Worm (Caenorhabditis elegans) whole organism, L4 larva: ENCODE measurements around the gene B0507.5.

ENCODE experiments used
- F37D6.2 ChIP-seq: sonication (generic microtip); optimal IDR thresholded peaks from 2 replicates; lab custom pipeline; 2016; ENCODE audit warnings: mild to moderate bottlenecking, missing genetic modification characterization, missing compliant biosample characterization
- mep-1 ChIP-seq: fragments of 150-350 bp; sonication (generic microtip); optimal IDR thresholded peaks from 3 replicates; lab custom pipeline; 2014; ENCODE audit warnings: missing biosample characterization, missing genetic modification characterization
- mes-2 ChIP-seq: sonication (generic microtip); optimal IDR thresholded peaks from 2 replicates; lab custom pipeline; 2016; ENCODE audit warnings: missing genotype, mild to moderate bottlenecking, missing genetic modification characterization, missing compliant biosample characterization; ENCODE audit not compliant: poor library complexity, severe bottlenecking

DNA sequence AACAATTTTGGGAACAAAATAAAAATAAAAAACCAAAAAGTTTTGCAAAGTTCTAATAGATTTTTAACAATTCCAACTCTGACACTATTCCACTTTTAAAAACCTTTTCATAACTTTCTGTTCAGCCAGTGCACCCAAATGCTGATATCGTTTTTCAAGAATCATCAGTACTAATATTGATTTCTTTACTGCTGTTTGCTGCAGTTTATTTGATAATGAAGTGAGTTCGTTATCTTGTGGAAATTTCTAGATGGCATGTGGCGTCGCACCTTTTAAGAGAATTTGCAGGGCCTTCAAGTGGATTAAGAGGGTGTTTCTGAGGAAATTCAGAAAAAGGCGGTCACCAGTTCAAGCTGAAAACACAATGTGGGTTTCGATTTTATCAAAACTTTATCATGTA, 22.5 kb upstream of the B0507.5 start:
- TF ChIP-seq mes-2 (no peak), F37D6.2 (tag; lab: Kevin White, UChicago) (no peak), mep-1 (tag; lab: Kevin White, UChicago) (no peak)
